Worm (Caenorhabditis elegans) whole organism, L3 larva: Measurements from ENCODE around the gene Y53C12A.6.
A peak's percentile ranks its signal among the peaks of the same experiment; 100 is the strongest.

Source experiments
- R02D3.7 ChIP-seq: fragments of 150-350 bp; optimal IDR thresholded peaks from 2 replicates; lab custom pipeline; 2014; ENCODE audit warnings: missing biosample characterization, missing genetic modification characterization
- ZK546.5 ChIP-seq: sonication (generic microtip); optimal IDR thresholded peaks from 2 replicates; lab custom pipeline; 2017; ENCODE audit warnings: missing biosample characterization, missing genetic modification characterization
- aly-2 ChIP-seq: fragments of 150-350 bp; optimal IDR thresholded peaks from 2 replicates; lab custom pipeline; 2014; ENCODE audit warnings: missing biosample characterization, missing genetic modification characterization
- ama-1 ChIP-seq: fragments of 150-350 bp; optimal IDR thresholded peaks from 2 replicates; lab custom pipeline; 2018
- ceh-16 ChIP-seq: sonication (generic microtip); optimal IDR thresholded peaks from 2 replicates; lab custom pipeline; 2017; ENCODE audit warnings: missing biosample characterization, missing genetic modification characterization
- ceh-28 ChIP-seq: fragments of 150-350 bp; optimal IDR thresholded peaks from 2 replicates; lab custom pipeline; 2014; ENCODE audit warnings: missing biosample characterization, missing genetic modification reagents, missing genetic modification characterization
- ceh-82 ChIP-seq: fragments of 150-350 bp; optimal IDR thresholded peaks from 2 replicates; lab custom pipeline; 2014; ENCODE audit warnings: missing biosample characterization, missing genetic modification characterization
- ceh-9 ChIP-seq: sonication (generic microtip); optimal IDR thresholded peaks from 2 replicates; lab custom pipeline; 2018; ENCODE audit warnings: missing biosample characterization, missing genetic modification characterization
- daf-12 ChIP-seq: fragments of 150-350 bp; optimal IDR thresholded peaks from 2 replicates; lab custom pipeline; 2014; ENCODE audit warnings: missing biosample characterization, missing genetic modification reagents, missing genetic modification characterization
- egl-27 ChIP-seq: sonication (generic microtip); optimal IDR thresholded peaks from 4 replicates; lab custom pipeline; 2017; ENCODE audit warnings: missing biosample characterization, missing genetic modification reagents, missing genetic modification characterization
- egl-5 ChIP-seq: fragments of 150-350 bp; optimal IDR thresholded peaks from 2 replicates; lab custom pipeline; 2017; ENCODE audit warnings: missing biosample characterization, missing genetic modification reagents, missing genetic modification characterization, inconsistent platforms
- elt-1 ChIP-seq: fragments of 150-350 bp; optimal IDR thresholded peaks from 2 replicates; lab custom pipeline; 2014; ENCODE audit warnings: missing biosample characterization, missing genetic modification characterization
- elt-2 ChIP-seq: sonication (generic microtip); optimal IDR thresholded peaks from 2 replicates; lab custom pipeline; 2016; ENCODE audit warnings: missing genetic modification reagents, mild to moderate bottlenecking, missing genetic modification characterization, missing compliant biosample characterization
- elt-3 ChIP-seq, 3 experiments: fragments of 150-350 bp in 1 of 3; sonication (generic microtip) in 2 of 3; optimal IDR thresholded peaks; 2 replicates in 2 of 3; 4 replicates in 1 of 3; lab custom pipeline; 2014 to 2017; ENCODE audit warnings: missing biosample characterization in 3 of 3, missing genetic modification characterization in 3 of 3
- eor-1 ChIP-seq, 2 experiments: fragments of 150-350 bp; optimal IDR thresholded peaks; 2 replicates each; lab custom pipeline; 2014 to 2018; ENCODE audit warnings: missing biosample characterization in 2 of 2, missing genetic modification characterization in 2 of 2
- fkh-10 ChIP-seq: sonication (generic microtip); optimal IDR thresholded peaks from 2 replicates; lab custom pipeline; 2017; ENCODE audit warnings: missing biosample characterization, missing genetic modification reagents, missing genetic modification characterization
- fkh-2 ChIP-seq: fragments of 150-350 bp; optimal IDR thresholded peaks from 2 replicates; lab custom pipeline; 2014; ENCODE audit warnings: missing biosample characterization, missing genetic modification reagents, missing genetic modification characterization
- fos-1 ChIP-seq: fragments of 150-350 bp; optimal IDR thresholded peaks from 2 replicates; lab custom pipeline; 2014; ENCODE audit warnings: missing biosample characterization, missing genetic modification characterization
- hmg-11 ChIP-seq: sonication (generic microtip); optimal IDR thresholded peaks from 2 replicates; lab custom pipeline; 2016; ENCODE audit warnings: missing genetic modification characterization, missing compliant biosample characterization
- jun-1 ChIP-seq: fragments of 150-350 bp; optimal IDR thresholded peaks from 2 replicates; lab custom pipeline; 2014; ENCODE audit warnings: missing biosample characterization, missing genetic modification reagents, missing genetic modification characterization
- lin-15B ChIP-seq: fragments of 150-350 bp; optimal IDR thresholded peaks from 2 replicates; lab custom pipeline; 2014; ENCODE audit warnings: missing biosample characterization, missing genetic modification characterization
- lin-39 ChIP-seq: fragments of 150-350 bp; optimal IDR thresholded peaks from 2 replicates; lab custom pipeline; 2018; ENCODE audit warnings: missing biosample characterization, missing genetic modification reagents, missing genetic modification characterization
- lsy-12 ChIP-seq: sonication (generic microtip); optimal IDR thresholded peaks from 2 replicates; lab custom pipeline; 2016; ENCODE audit warnings: mild to moderate bottlenecking, missing genetic modification characterization, missing compliant biosample characterization
- mdl-1 ChIP-seq: fragments of 150-350 bp; optimal IDR thresholded peaks from 2 replicates; lab custom pipeline; 2014; ENCODE audit warnings: missing biosample characterization, missing genetic modification characterization
- mml-1 ChIP-seq: fragments of 150-350 bp; sonication (generic microtip); optimal IDR thresholded peaks from 3 replicates; lab custom pipeline; 2014; ENCODE audit warnings: missing biosample characterization, missing genetic modification characterization
- nfya-1 ChIP-seq: sonication (generic microtip); optimal IDR thresholded peaks from 2 replicates; lab custom pipeline; 2017; ENCODE audit warnings: missing genetic modification characterization, mild to moderate bottlenecking, missing compliant biosample characterization, antibody characterized with exemption, moderate library complexity; ENCODE audit not compliant: insufficient read depth
- nhr-11 ChIP-seq: fragments of 150-350 bp; optimal IDR thresholded peaks from 2 replicates; lab custom pipeline; 2014; ENCODE audit warnings: missing biosample characterization, missing genetic modification characterization
- nhr-12 ChIP-seq: fragments of 150-350 bp; optimal IDR thresholded peaks from 2 replicates; lab custom pipeline; 2014; ENCODE audit warnings: missing biosample characterization, missing genetic modification characterization
- nhr-23 ChIP-seq: fragments of 150-350 bp; optimal IDR thresholded peaks from 2 replicates; lab custom pipeline; 2014; ENCODE audit warnings: missing biosample characterization, missing genetic modification reagents, missing genetic modification characterization
- nhr-237 ChIP-seq: fragments of 150-350 bp; optimal IDR thresholded peaks from 2 replicates; lab custom pipeline; 2014; ENCODE audit warnings: missing biosample characterization, missing genetic modification characterization
- nhr-25 ChIP-seq: sonication (generic microtip); optimal IDR thresholded peaks from 2 replicates; lab custom pipeline; 2017; ENCODE audit warnings: missing biosample characterization, missing genetic modification characterization
- nhr-28 ChIP-seq: fragments of 150-350 bp; optimal IDR thresholded peaks from 2 replicates; lab custom pipeline; 2014; ENCODE audit warnings: missing biosample characterization, missing genetic modification characterization
- nhr-43 ChIP-seq: sonication (generic microtip); optimal IDR thresholded peaks from 2 replicates; lab custom pipeline; 2016; ENCODE audit warnings: mild to moderate bottlenecking, missing genetic modification characterization, missing compliant biosample characterization; ENCODE audit not compliant: poor library complexity, severe bottlenecking
- nhr-67 ChIP-seq: fragments of 150-350 bp; optimal IDR thresholded peaks from 2 replicates; lab custom pipeline; 2014; ENCODE audit warnings: missing biosample characterization, missing genetic modification characterization
- nhr-76 ChIP-seq: fragments of 150-350 bp; sonication (generic microtip); optimal IDR thresholded peaks from 5 replicates; lab custom pipeline; 2014; ENCODE audit warnings: missing biosample characterization, missing genetic modification characterization
- nhr-77 ChIP-seq: fragments of 150-350 bp; optimal IDR thresholded peaks from 2 replicates; lab custom pipeline; 2014; ENCODE audit warnings: missing biosample characterization, missing genetic modification characterization
- pha-4 ChIP-seq: fragments of 150-350 bp; optimal IDR thresholded peaks from 2 replicates; lab custom pipeline; 2014; ENCODE audit warnings: missing biosample characterization, missing genetic modification reagents, missing genetic modification characterization
- pqm-1 ChIP-seq: fragments of 150-350 bp; optimal IDR thresholded peaks from 2 replicates; lab custom pipeline; 2017; ENCODE audit warnings: missing biosample characterization, missing genetic modification characterization, inconsistent platforms
- sea-2 ChIP-seq: fragments of 150-350 bp; sonication (generic microtip); optimal IDR thresholded peaks from 4 replicates; lab custom pipeline; 2014; ENCODE audit warnings: missing biosample characterization, missing genetic modification reagents, missing genetic modification characterization
- skn-1 ChIP-seq: fragments of 150-350 bp; optimal IDR thresholded peaks from 2 replicates; lab custom pipeline; 2014; ENCODE audit warnings: missing biosample characterization, missing genetic modification characterization
- snpc-4 ChIP-seq: fragments of 150-350 bp; optimal IDR thresholded peaks from 2 replicates; lab custom pipeline; 2014; ENCODE audit warnings: missing biosample characterization, missing genetic modification characterization
- tbx-2 ChIP-seq: sonication (generic microtip); optimal IDR thresholded peaks from 2 replicates; lab custom pipeline; 2016; ENCODE audit warnings: mild to moderate bottlenecking, missing genetic modification characterization, missing compliant biosample characterization
- unc-39 ChIP-seq: sonication (generic microtip); optimal IDR thresholded peaks from 4 replicates; lab custom pipeline; 2017; ENCODE audit warnings: missing biosample characterization, missing genetic modification characterization
- unc-62 ChIP-seq: fragments of 150-350 bp; sonication (generic microtip); optimal IDR thresholded peaks from 4 replicates; lab custom pipeline; 2014; ENCODE audit warnings: missing biosample characterization, missing genetic modification reagents, missing genetic modification characterization
- zag-1 ChIP-seq: fragments of 150-350 bp; optimal IDR thresholded peaks from 2 replicates; lab custom pipeline; 2014; ENCODE audit warnings: missing biosample characterization, missing genetic modification characterization
- ztf-11 ChIP-seq: fragments of 150-350 bp; optimal IDR thresholded peaks from 2 replicates; lab custom pipeline; 2014; ENCODE audit warnings: missing biosample characterization, missing genetic modification characterization
- ztf-4 ChIP-seq: fragments of 150-350 bp; optimal IDR thresholded peaks from 2 replicates; lab custom pipeline; 2014; ENCODE audit warnings: missing biosample characterization, missing genetic modification characterization

Y53C12A.6 gene

ce11 chrII:9752278-9752677 lies 34.5 kb upstream of the Y53C12A.6 start:
- TF ChIP-seq nhr-43 (tag; lab: Kevin White, UChicago) (peak; percentile 81), elt-3 (tag; optimal IDR thresholded peaks at IDR 0.05; lab: Kevin White, UChicago) (no peak), nhr-11 (tag; lab: Kevin White, UChicago) (no peak), unc-39 (tag; lab: Kevin White, UChicago) (no peak), skn-1 (no peak), jun-1 (no peak), nhr-23 (peak; percentile 71)
- TF ChIP-seq, all 47 proteins: peak for 2

- no peak for TF ChIP-seq unc-62 (GFP tag; lab: Kevin White, UChicago)
- peak; percentile 97 for TF ChIP-seq nfya-1 (tag; lab: Kevin White, UChicago)
- peak; percentile 55 for TF ChIP-seq elt-2 (tag; lab: Kevin White, UChicago)
- TF ChIP-seq ZK546.5, result no peak
- TF ChIP-seq daf-12, result no peak
- no peak for TF ChIP-seq fkh-2 (tag; lab: Kevin White, UChicago)
- no peak for TF ChIP-seq mml-1 (tag; lab: Kevin White, UChicago)
- no peak for TF ChIP-seq nhr-12 (tag; lab: Kevin White, UChicago)
- no peak for TF ChIP-seq ztf-4 (tag; lab: Kevin White, UChicago)
- no peak for TF ChIP-seq zag-1 (tag; lab: Kevin White, UChicago)
- TF ChIP-seq nhr-237 (tag; lab: Kevin White, UChicago), result no peak
- no peak for TF ChIP-seq ztf-11 (tag; lab: Kevin White, UChicago)
- no peak for TF ChIP-seq jun-1
- TF ChIP-seq ceh-9 (tag; lab: Kevin White, UChicago), result no peak
- TF ChIP-seq fos-1, result no peak
- no peak for TF ChIP-seq ceh-16 (tag; lab: Kevin White, UChicago)
- no peak for TF ChIP-seq ceh-82 (tag; lab: Kevin White, UChicago)
- no peak for TF ChIP-seq egl-27 (tag; lab: Kevin White, UChicago)
- TF ChIP-seq nhr-11 (tag; lab: Kevin White, UChicago), result no peak
- peak; percentile 88 for TF ChIP-seq lin-15B
- TF ChIP-seq fkh-10, result peak; percentile 12
- peak; percentile 91 for TF ChIP-seq nhr-23
- TF ChIP-seq nhr-67 (tag; lab: Kevin White, UChicago), result no peak
- no peak for TF ChIP-seq aly-2
- TF ChIP-seq lsy-12 (tag; lab: Kevin White, UChicago), result no peak
- TF ChIP-seq nhr-43 (tag; lab: Kevin White, UChicago), result peak; percentile 69
- TF ChIP-seq nhr-76 (tag; lab: Kevin White, UChicago), result no peak
- peak; percentile 64 for TF ChIP-seq ceh-28 (tag; lab: Kevin White, UChicago)
- TF ChIP-seq pqm-1 (tag; lab: Kevin White, UChicago), result peak; percentile 71
- TF ChIP-seq nhr-77 (tag; lab: Kevin White, UChicago), result no peak
- TF ChIP-seq skn-1, result peak; percentile 73
- TF ChIP-seq ama-1 (lab: Kevin White, UChicago), result no peak
- TF ChIP-seq tbx-2 (tag; lab: Kevin White, UChicago), result no peak
- TF ChIP-seq eor-1 (tag; optimal IDR thresholded peaks at IDR 0.05; lab: Kevin White, UChicago), result no peak
- TF ChIP-seq nhr-25 (tag; lab: Kevin White, UChicago), result peak; percentile 88
- no peak for TF ChIP-seq elt-3 (tag; optimal IDR thresholded peaks at IDR 0.05; lab: Kevin White, UChicago)
- no peak for TF ChIP-seq nhr-28
- TF ChIP-seq egl-5, result peak; percentile 79
- TF ChIP-seq lin-39, result peak; percentile 92
- peak; percentile 93 for TF ChIP-seq pha-4
- peak; percentile 96 for TF ChIP-seq R02D3.7 (tag; lab: Kevin White, UChicago)
- TF ChIP-seq elt-1, result peak; percentile 54
- TF ChIP-seq unc-39 (tag; lab: Kevin White, UChicago), result no peak
- no peak for TF ChIP-seq sea-2 (GFP tag; lab: Kevin White, UChicago)
- peak; percentile 66 for TF ChIP-seq snpc-4 (tag; lab: Kevin White, UChicago)
- TF ChIP-seq mdl-1, result no peak
- TF ChIP-seq hmg-11 (tag; lab: Kevin White, UChicago), result peak; percentile 60
- TF ChIP-seq, all 47 proteins: peak for 17
Observed at ce11 chrII:9746069-9746468, 28.3 kb upstream of the Y53C12A.6 start, which contains the start of the genes Y53C12B.1 and nos-3. Gene Y53C12B.1, minus strand, starts transcription at chrII:9746078. Gene nos-3, plus strand, starts transcription at chrII:9746316.
